Worm (Caenorhabditis elegans): ENCODE data around the gene B0361.14.

B0361.14 gene

DNA sequence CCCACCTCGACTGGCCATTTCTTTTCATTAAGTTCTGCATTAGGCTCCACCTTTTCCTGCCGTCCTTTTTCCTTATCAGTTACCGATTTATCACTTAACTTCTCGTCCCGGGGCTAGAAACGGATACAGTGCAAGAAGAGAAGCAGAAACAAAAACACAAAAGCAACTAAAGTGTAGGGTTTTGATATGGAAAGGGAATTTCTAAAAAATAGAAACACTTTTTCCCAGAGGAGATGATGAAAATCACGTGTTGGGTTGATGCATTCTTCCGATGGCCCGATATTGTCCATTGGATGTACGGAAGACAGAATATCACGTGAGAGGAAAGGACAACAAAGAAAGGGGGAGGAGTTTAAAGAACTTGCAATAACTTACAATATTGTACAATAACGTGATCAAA is 26.5 kb downstream of the B0361.14 start (continued):
- TF ChIP-seq K12H6.12 (tag; optimal IDR thresholded peaks at IDR 0.05): no peak
- no peak for TF ChIP-seq Y95B8A.8 (GFP tag; IDR thresholded peaks at IDR 0.05)
- no peak for TF ChIP-seq ceh-100 (GFP tag; IDR thresholded peaks at IDR 0.05)
- TF ChIP-seq F52B5.7 (tag; optimal IDR thresholded peaks at IDR 0.05): no peak
- TF ChIP-seq lsl-1 (GFP tag; optimal IDR thresholded peaks at IDR 0.05): no peak
- no peak for TF ChIP-seq madf-3 (GFP tag; IDR thresholded peaks at IDR 0.05)
- TF ChIP-seq F23B12.7 (tag; optimal IDR thresholded peaks at IDR 0.05; ENCODE audit: insufficient read depth): no peak
- no peak for TF ChIP-seq lag-1 (GFP tag; IDR thresholded peaks at IDR 0.05)
- no peak for TF ChIP-seq F37B4.10 (GFP tag; IDR thresholded peaks at IDR 0.05)
- TF ChIP-seq akir-1 (GFP tag; optimal IDR thresholded peaks at IDR 0.05): no peak
- TF ChIP-seq lsy-27 (tag; optimal IDR thresholded peaks at IDR 0.05; ENCODE audit: borderline replicate concordance, insufficient read depth): no peak
- TF ChIP-seq nhr-90 (tag; optimal IDR thresholded peaks at IDR 0.05): peak; percentile 8
- TF ChIP-seq F55B11.4 (tag; optimal IDR thresholded peaks at IDR 0.05; ENCODE audit: borderline replicate concordance, insufficient read depth): no peak
- peak; percentile 52 for TF ChIP-seq nhr-80 (tag; optimal IDR thresholded peaks at IDR 0.05)
- TF ChIP-seq ceh-91 (GFP tag; IDR thresholded peaks at IDR 0.05): no peak
- TF ChIP-seq T07F8.4 (tag; optimal IDR thresholded peaks at IDR 0.05): no peak
- TF ChIP-seq zfh-2 (GFP tag; conservative IDR thresholded peaks at IDR 0.05): no peak
- no peak for TF ChIP-seq Y56A3A.18 (GFP tag; IDR thresholded peaks at IDR 0.05)
- TF ChIP-seq ztf-6 (GFP tag; IDR thresholded peaks at IDR 0.05): no peak
- no peak for TF ChIP-seq rec-8 (tag; optimal IDR thresholded peaks at IDR 0.05)
- no peak for TF ChIP-seq tbp1 (GFP tag; optimal IDR thresholded peaks at IDR 0.05)
- TF ChIP-seq bed-2 (GFP tag; IDR thresholded peaks at IDR 0.05): no peak
- TF ChIP-seq him-1 (tag; optimal IDR thresholded peaks at IDR 0.05): no peak
- TF ChIP-seq pha-4 (tag; optimal IDR thresholded peaks at IDR 0.05): no peak
- no peak for TF ChIP-seq F22D6.2 (tag; optimal IDR thresholded peaks at IDR 0.05)
- no peak for TF ChIP-seq ZK185.1 (tag; optimal IDR thresholded peaks at IDR 0.05; ENCODE audit: poor library complexity, severe bottlenecking)
- TF ChIP-seq B0035.1 (tag; optimal IDR thresholded peaks at IDR 0.05): no peak
- TF ChIP-seq lin-54 (GFP tag; optimal IDR thresholded peaks at IDR 0.05): peak; percentile 3
- TF ChIP-seq lin-26 (GFP tag; IDR thresholded peaks at IDR 0.05): peak; percentile 42; the same call in 1 of the 2 replicates
- TF ChIP-seq snpc-4 (GFP tag; optimal IDR thresholded peaks at IDR 0.05): no peak
- no peak for TF ChIP-seq snpc-4 (tag; optimal IDR thresholded peaks at IDR 0.05)
- no peak for TF ChIP-seq mel-28 (tag; optimal IDR thresholded peaks at IDR 0.05; ENCODE audit: borderline replicate concordance)
- TF ChIP-seq unc-130 (GFP tag; optimal IDR thresholded peaks at IDR 0.05): no peak
- peak; percentile 8 for TF ChIP-seq die-1 (tag; optimal IDR thresholded peaks at IDR 0.05)
- TF ChIP-seq mes-4 (tag; optimal IDR thresholded peaks at IDR 0.05): no peak
- TF ChIP-seq ztf-22 (GFP tag; optimal IDR thresholded peaks at IDR 0.05): no peak
- TF ChIP-seq aptf-2 (GFP tag; conservative IDR thresholded peaks at IDR 0.05): no peak
- no peak for TF ChIP-seq snpc-3.4 (tag; optimal IDR thresholded peaks at IDR 0.05)
- no peak for TF ChIP-seq Y67H2A.10 (GFP tag; conservative IDR thresholded peaks at IDR 0.05)
- TF ChIP-seq F39B2.1 (GFP tag; IDR thresholded peaks at IDR 0.05): no peak
- no peak for TF ChIP-seq ztf-18 (tag; optimal IDR thresholded peaks at IDR 0.05)
- TF ChIP-seq D2030.7 (GFP tag; IDR thresholded peaks at IDR 0.05): no peak
- no peak for TF ChIP-seq attf-5 (GFP tag; optimal IDR thresholded peaks at IDR 0.05)
- TF ChIP-seq ceh-40 (GFP tag; IDR thresholded peaks at IDR 0.05): no peak
- no peak for TF ChIP-seq C06A6.2 (GFP tag; conservative IDR thresholded peaks at IDR 0.05)
- TF ChIP-seq madf-6 (GFP tag; IDR thresholded peaks at IDR 0.05): no peak
